Worm (Caenorhabditis elegans) whole organism, L4 larva: ENCODE data around the gene rep-1.

ENCODE experiments used
- D1046.2 ChIP-seq: fragments of 200-800 bp; sonication (Bioruptor generic); IDR thresholded peaks from 2 replicates; pipeline ENCODE4 v1.3.6; 2022; ENCODE audit warnings: missing genetic modification characterization, missing compliant biosample characterization
- F10B5.3 ChIP-seq: sonication (generic microtip); optimal IDR thresholded peaks from 2 replicates; lab custom pipeline; 2016; ENCODE audit warnings: mild to moderate bottlenecking, missing genetic modification characterization, missing compliant biosample characterization
- T26A8.4 ChIP-seq: fragments of 200-800 bp; sonication (Bioruptor generic); IDR thresholded peaks from 2 replicates; pipeline ENCODE4 v1.3.6; 2022; ENCODE audit warnings: missing genetic modification characterization, missing compliant biosample characterization
- Y48G9A.11 ChIP-seq: fragments of 200-800 bp; sonication (Bioruptor generic); IDR thresholded peaks from 2 replicates; pipeline ENCODE4 v1.3.6; 2022; ENCODE audit warnings: missing genetic modification reagents, missing genetic modification characterization, missing compliant biosample characterization
- ZK337.2 ChIP-seq: fragments of 200-800 bp; sonication (Bioruptor generic); IDR thresholded peaks from 2 replicates; pipeline ENCODE4 v1.3.6; 2022; ENCODE audit warnings: missing genetic modification reagents, missing genetic modification characterization, missing compliant biosample characterization
- ZK546.5 ChIP-seq, 2 experiments: sonication (generic microtip); optimal IDR thresholded peaks; 2 replicates each; lab custom pipeline; 2017; ENCODE audit warnings: missing biosample characterization in 2 of 2, missing genetic modification characterization in 2 of 2
- aha-1 ChIP-seq: fragments of 150-350 bp; peaks from one replicate; lab custom pipeline; 2014; ENCODE audit warnings: missing biosample characterization, missing genetic modification characterization
- arid-1 ChIP-seq: fragments of 200-800 bp; sonication (Bioruptor generic); conservative IDR thresholded peaks from 2 replicates; pipeline ENCODE4 v1.3.6; 2022; ENCODE audit warnings: missing genetic modification reagents, missing genetic modification characterization, missing compliant biosample characterization
- ceh-28 ChIP-seq: fragments of 150-350 bp; optimal IDR thresholded peaks from 2 replicates; lab custom pipeline; 2014; ENCODE audit warnings: missing biosample characterization, missing genetic modification reagents, missing genetic modification characterization
- ceh-62 ChIP-seq: sonication (generic microtip); optimal IDR thresholded peaks from 2 replicates; lab custom pipeline; 2017; ENCODE audit warnings: missing biosample characterization, missing genetic modification characterization
- ceh-82 ChIP-seq: sonication (generic microtip); optimal IDR thresholded peaks from 2 replicates; lab custom pipeline; 2017; ENCODE audit warnings: missing biosample characterization, missing genetic modification characterization
- ces-1 ChIP-seq: fragments of 150-350 bp; sonication (generic microtip); optimal IDR thresholded peaks from 4 replicates; lab custom pipeline; 2014; ENCODE audit warnings: missing biosample characterization, missing genetic modification reagents, missing genetic modification characterization
- ctbp-1 ChIP-seq: fragments of 200-800 bp; sonication (Bioruptor generic); IDR thresholded peaks from 2 replicates; pipeline ENCODE4 v1.3.6; 2022; ENCODE audit warnings: missing genetic modification reagents, missing genetic modification characterization, missing compliant biosample characterization
- daf-12 ChIP-seq: fragments of 150-350 bp; optimal IDR thresholded peaks from 2 replicates; lab custom pipeline; 2014; ENCODE audit warnings: missing biosample characterization, missing genetic modification reagents, missing genetic modification characterization
- daf-19 ChIP-seq: fragments of 200-800 bp; sonication (Bioruptor generic); conservative IDR thresholded peaks from 2 replicates; pipeline ENCODE4 v1.3.6; 2022; ENCODE audit warnings: missing genetic modification characterization, missing compliant biosample characterization
- dmd-6 ChIP-seq: fragments of 200-800 bp; sonication (Bioruptor generic); IDR thresholded peaks from 2 replicates; pipeline ENCODE4 v1.3.6; 2022; ENCODE audit warnings: missing genetic modification reagents, missing genetic modification characterization, missing compliant biosample characterization
- egl-43 ChIP-seq: fragments of 200-800 bp; sonication (Bioruptor generic); IDR thresholded peaks from 2 replicates; pipeline ENCODE4 v1.3.6; 2022; ENCODE audit warnings: missing genetic modification reagents, missing genetic modification characterization, missing compliant biosample characterization
- fos-1 ChIP-seq: fragments of 150-350 bp; optimal IDR thresholded peaks from 2 replicates; lab custom pipeline; 2014; ENCODE audit warnings: missing biosample characterization, missing genetic modification characterization
- gei-8 ChIP-seq: fragments of 200-800 bp; sonication (Bioruptor generic); optimal IDR thresholded peaks from 2 replicates; lab custom pipeline; 2018; ENCODE audit warnings: mild to moderate bottlenecking, missing genetic modification characterization, missing compliant biosample characterization
- hif-1 ChIP-seq, 2 experiments: sonication (generic microtip); optimal IDR thresholded peaks; 2 replicates each; lab custom pipeline; 2016 to 2017; ENCODE audit warnings: missing compliant biosample characterization in 2 of 2, missing genetic modification characterization in 2 of 2, missing genetic modification reagents in 2 of 2, missing genotype in 2 of 2, mild to moderate bottlenecking in 1 of 2
- hlh-11 ChIP-seq: fragments of 200-800 bp; sonication (Bioruptor generic); optimal IDR thresholded peaks from 2 replicates; lab custom pipeline; 2018; ENCODE audit warnings: mild to moderate bottlenecking, missing genetic modification characterization, missing compliant biosample characterization
- hmg-1.1 ChIP-seq: fragments of 200-800 bp; sonication (Bioruptor generic); IDR thresholded peaks from 2 replicates; pipeline ENCODE4 v1.3.6; 2022; ENCODE audit warnings: missing genetic modification reagents, missing genetic modification characterization, missing compliant biosample characterization
- lin-1 ChIP-seq: fragments of 200-800 bp; sonication (Bioruptor generic); IDR thresholded peaks from 2 replicates; pipeline ENCODE4 v1.3.6; 2022; ENCODE audit warnings: missing genetic modification reagents, missing genetic modification characterization, missing compliant biosample characterization
- lin-13 ChIP-seq: fragments of 150-350 bp; optimal IDR thresholded peaks from 2 replicates; lab custom pipeline; 2014; ENCODE audit warnings: missing biosample characterization, missing genetic modification reagents, missing genetic modification characterization
- lin-29 ChIP-seq: fragments of 200-800 bp; sonication (Bioruptor generic); IDR thresholded peaks from 2 replicates; pipeline ENCODE4 v1.3.6; 2022; ENCODE audit warnings: missing genetic modification reagents, missing genetic modification characterization, missing compliant biosample characterization
- lin-38 ChIP-seq: fragments of 200-800 bp; sonication (Bioruptor generic); IDR thresholded peaks from 2 replicates; pipeline ENCODE4 v1.3.6; 2022; ENCODE audit warnings: missing genetic modification reagents, missing genetic modification characterization, missing compliant biosample characterization
- lin-39 ChIP-seq: fragments of 150-350 bp; optimal IDR thresholded peaks from 2 replicates; lab custom pipeline; 2014; ENCODE audit warnings: missing biosample characterization, missing genetic modification reagents, missing genetic modification characterization
- lir-3 ChIP-seq: sonication (generic microtip); optimal IDR thresholded peaks from 2 replicates; lab custom pipeline; 2016; ENCODE audit warnings: mild to moderate bottlenecking, missing genetic modification characterization, missing compliant biosample characterization
- lsy-2 ChIP-seq, 2 experiments: fragments of 150-350 bp in 1 of 2; sonication (generic microtip) in 1 of 2; optimal IDR thresholded peaks; 2 replicates each; lab custom pipeline; 2014 to 2017; ENCODE audit warnings: missing biosample characterization in 2 of 2, missing genetic modification characterization in 2 of 2
- madf-5 ChIP-seq, 2 experiments: fragments of 200-800 bp; sonication (Bioruptor generic); IDR thresholded peaks; 2 replicates each; pipeline ENCODE4 v1.3.6; 2022; ENCODE audit warnings: missing compliant biosample characterization in 2 of 2, missing genetic modification characterization in 2 of 2
- mdl-1 ChIP-seq, 2 experiments: fragments of 150-350 bp in 1 of 2; sonication (generic microtip) in 1 of 2; optimal IDR thresholded peaks; 2 replicates each; lab custom pipeline; 2014 to 2017; ENCODE audit warnings: missing biosample characterization in 2 of 2, missing genetic modification characterization in 2 of 2
- mxl-2 ChIP-seq: fragments of 200-800 bp; sonication (Bioruptor generic); conservative IDR thresholded peaks from 2 replicates; pipeline ENCODE4 v1.3.6; 2022; ENCODE audit warnings: missing genetic modification reagents, missing genetic modification characterization, missing compliant biosample characterization
- nhr-102 ChIP-seq: sonication (generic microtip); optimal IDR thresholded peaks from 2 replicates; lab custom pipeline; 2016; ENCODE audit warnings: mild to moderate bottlenecking, missing genetic modification characterization, moderate library complexity, missing compliant biosample characterization
- nhr-237 ChIP-seq: sonication (generic microtip); optimal IDR thresholded peaks from 2 replicates; lab custom pipeline; 2017; ENCODE audit warnings: missing biosample characterization, missing genetic modification characterization
- nhr-25 ChIP-seq: sonication (generic microtip); optimal IDR thresholded peaks from 2 replicates; lab custom pipeline; 2017; ENCODE audit warnings: missing genetic modification characterization, mild to moderate bottlenecking, missing compliant biosample characterization, antibody characterized with exemption, moderate library complexity, borderline replicate concordance; ENCODE audit not compliant: insufficient read depth
- nhr-28 ChIP-seq: fragments of 150-350 bp; optimal IDR thresholded peaks from 2 replicates; lab custom pipeline; 2014; ENCODE audit warnings: missing biosample characterization, missing genetic modification characterization
- nhr-41 ChIP-seq: fragments of 200-800 bp; sonication (Bioruptor generic); IDR thresholded peaks from 2 replicates; pipeline ENCODE4 v1.3.6; 2022; ENCODE audit warnings: missing genetic modification reagents, missing genetic modification characterization, missing compliant biosample characterization
- nhr-42 ChIP-seq: fragments of 200-800 bp; sonication (Bioruptor generic); IDR thresholded peaks from 2 replicates; pipeline ENCODE4 v1.3.6; 2022; ENCODE audit warnings: missing genetic modification characterization, missing compliant biosample characterization
- pha-4 ChIP-seq, 2 experiments: fragments of 150-350 bp in 1 of 2; fragments of 200-800 bp in 1 of 2; sonication (Bioruptor generic) in 1 of 2; IDR thresholded peaks in 1 of 2; optimal IDR thresholded peaks in 1 of 2; 2 replicates each; pipeline versions ENCODE4 v1.3.6 to Lab custom; 2014 to 2022; ENCODE audit warnings: missing genetic modification characterization in 2 of 2, missing genetic modification reagents in 2 of 2, missing biosample characterization in 1 of 2, missing compliant biosample characterization in 1 of 2
- php-3 ChIP-seq: fragments of 200-800 bp; sonication (Bioruptor generic); IDR thresholded peaks from 2 replicates; pipeline ENCODE4 v1.3.6; 2022; ENCODE audit warnings: missing genetic modification reagents, missing genetic modification characterization, missing compliant biosample characterization
- rbr-2 ChIP-seq: sonication (generic microtip); optimal IDR thresholded peaks from 2 replicates; lab custom pipeline; 2016; ENCODE audit warnings: missing genotype, missing genetic modification characterization, missing compliant biosample characterization
- skn-1 ChIP-seq: fragments of 150-350 bp; optimal IDR thresholded peaks from 2 replicates; lab custom pipeline; 2014; ENCODE audit warnings: missing biosample characterization, missing genetic modification characterization
- snpc-4 ChIP-seq: fragments of 150-350 bp; optimal IDR thresholded peaks from 2 replicates; lab custom pipeline; 2014; ENCODE audit warnings: missing biosample characterization, missing genetic modification characterization
- spr-1 ChIP-seq: sonication (generic microtip); optimal IDR thresholded peaks from 2 replicates; lab custom pipeline; 2016; ENCODE audit warnings: mild to moderate bottlenecking, missing genetic modification characterization, missing compliant biosample characterization
- spr-3 ChIP-seq: fragments of 200-800 bp; sonication (Bioruptor generic); optimal IDR thresholded peaks from 2 replicates; lab custom pipeline; 2018; ENCODE audit warnings: mild to moderate bottlenecking, missing genetic modification characterization, missing compliant biosample characterization
- tag-97 ChIP-seq: fragments of 200-800 bp; sonication (Bioruptor generic); IDR thresholded peaks from 2 replicates; pipeline ENCODE4 v1.3.6; 2022; ENCODE audit warnings: missing genetic modification characterization, missing compliant biosample characterization
- tra-1 ChIP-seq: fragments of 200-800 bp; sonication (Bioruptor generic); IDR thresholded peaks from 2 replicates; pipeline ENCODE4 v1.3.6; 2022; ENCODE audit warnings: missing genetic modification reagents, missing genetic modification characterization, missing compliant biosample characterization
- unc-130 ChIP-seq: sonication (generic microtip); optimal IDR thresholded peaks from 2 replicates; lab custom pipeline; 2016; ENCODE audit warnings: missing genetic modification reagents, missing genetic modification characterization, missing compliant biosample characterization
- zag-1 ChIP-seq: fragments of 150-350 bp; optimal IDR thresholded peaks from 2 replicates; lab custom pipeline; 2014; ENCODE audit warnings: missing biosample characterization, missing genetic modification characterization
- ztf-11 ChIP-seq: fragments of 150-350 bp; optimal IDR thresholded peaks from 2 replicates; lab custom pipeline; 2014; ENCODE audit warnings: missing biosample characterization, missing genetic modification characterization
- ztf-7 ChIP-seq: fragments of 150-350 bp; optimal IDR thresholded peaks from 2 replicates; lab custom pipeline; 2014; ENCODE audit warnings: missing biosample characterization, missing genetic modification characterization

The rep-1 gene

ce11 chrIII:1618915-1619314, 48.8 kb downstream of the rep-1 start, which contains the start of gene Y22D7AL.10 (continued):
- TF ChIP-seq mdl-1 (tag; optimal IDR thresholded peaks at IDR 0.05; lab: Kevin White, UChicago) (peak in 1 of 2 experiments; percentile 76), F10B5.3 (tag; lab: Kevin White, UChicago) (peak; percentile 94), egl-43 (GFP tag; lab: Robert Waterston, UW) (peak; percentile 98), D1046.2 (peak; percentile 93), ceh-82 (tag; lab: Kevin White, UChicago) (no peak), lin-1 (GFP tag; lab: Robert Waterston, UW) (peak; percentile 95), dmd-6 (GFP tag; lab: Robert Waterston, UW) (peak; percentile 95), spr-1 (tag; lab: Kevin White, UChicago) (peak; percentile 97), ZK337.2 (GFP tag; lab: Robert Waterston, UW) (peak; percentile 80), nhr-25 (tag; lab: Kevin White, UChicago) (peak; percentile 93), lin-13 (GFP tag; lab: Kevin White, UChicago) (peak; percentile 98), arid-1 (peak; percentile 97), snpc-4 (tag; lab: Kevin White, UChicago) (peak; percentile 15), spr-3 (GFP tag; lab: Kevin White, UChicago) (peak; percentile 98), ctbp-1 (peak; percentile 98), lin-38 (peak; percentile 96), pha-4 (GFP tag; IDR thresholded peaks at IDR 0.05; lab: Robert Waterston, UW) (peak; percentile 98), pha-4 (tag; optimal IDR thresholded peaks at IDR 0.05; lab: Kevin White, UChicago) (no peak), php-3 (GFP tag; lab: Robert Waterston, UW) (peak; percentile 98), tra-1 (GFP tag; lab: Robert Waterston, UW) (peak; percentile 97), tag-97 (GFP tag; lab: Robert Waterston, UW) (0 out of 2 replicates have a peak, but pooled peaks have one; percentile 75), ceh-28 (peak; percentile 30), mxl-2 (GFP tag; lab: Robert Waterston, UW) (0 out of 2 replicates have a peak, but pooled peaks have one; percentile 23), fos-1 (tag; lab: Kevin White, UChicago) (peak; percentile 39), nhr-42 (GFP tag; lab: Robert Waterston, UW) (peak; percentile 95), hmg-1.1 (GFP tag; lab: Robert Waterston, UW) (peak; percentile 99), lir-3 (tag; lab: Kevin White, UChicago) (peak; percentile 76), aha-1 (tag; lab: Kevin White, UChicago) (peak; percentile 99), ztf-7 (tag; lab: Kevin White, UChicago) (peak; percentile 83), nhr-102 (peak; percentile 98), lsy-2 (tag; optimal IDR thresholded peaks at IDR 0.05; lab: Kevin White, UChicago) (peak; percentile 92 to 97), madf-5 (GFP tag; IDR thresholded peaks at IDR 0.05; lab: Robert Waterston, UW) (peak in 1 of 2 experiments; percentile 87; a peak in 2 of 4 replicates), lin-29 (peak; percentile 98), rbr-2 (tag; lab: Kevin White, UChicago) (peak; percentile 98), skn-1 (tag; lab: Kevin White, UChicago) (peak; percentile 11), nhr-28 (tag; lab: Kevin White, UChicago) (peak; percentile 83), nhr-41 (GFP tag; lab: Robert Waterston, UW) (peak; percentile 48; the same call in 1 of the 2 replicates), daf-12 (tag; lab: Kevin White, UChicago) (no peak), ZK546.5 (tag; optimal IDR thresholded peaks at IDR 0.05; lab: Kevin White, UChicago) (peak in 1 of 2 experiments; percentile 61), gei-8 (GFP tag; lab: Kevin White, UChicago) (peak; percentile 81), unc-130 (GFP tag; lab: Kevin White, UChicago) (peak; percentile 97), ceh-62 (tag; lab: Kevin White, UChicago) (no peak), ces-1 (GFP tag; lab: Kevin White, UChicago) (peak; percentile 83), ztf-11 (peak; percentile 33), hlh-11 (peak; percentile 97), zag-1 (tag; lab: Kevin White, UChicago) (peak; percentile 17), hif-1 (tag; optimal IDR thresholded peaks at IDR 0.05; lab: Kevin White, UChicago) (peak; percentile 80 to 93), lin-39 (tag; lab: Kevin White, UChicago) (peak; percentile 17), Y48G9A.11 (GFP tag; lab: Robert Waterston, UW) (peak; percentile 95), nhr-237 (tag; lab: Kevin White, UChicago) (no peak), daf-19 (GFP tag; lab: Robert Waterston, UW) (peak; percentile 89), T26A8.4 (GFP tag; lab: Robert Waterston, UW) (peak; percentile 98)
